Fruit fly (Drosophila melanogaster) whole organism, embryonic: ENCODE data around the gene CG17029.
A peak's percentile ranks its signal among the peaks of the same experiment; 100 is the strongest.

Experiments
- Ada2b ChIP-seq: fragments of 200-800 bp; sonication (Bioruptor generic); IDR thresholded peaks from 2 replicates; pipeline ENCODE4 v1.3.6; 2022; ENCODE audit warnings: missing biosample characterization, missing genetic modification characterization
- CG10209 ChIP-seq: fragments of 200-800 bp; sonication (Bioruptor generic); optimal IDR thresholded peaks from 3 replicates; lab custom pipeline; 2017; ENCODE audit warnings: missing biosample characterization, mild to moderate bottlenecking, missing genetic modification characterization, missing genetic modification reagents
- CG1024 ChIP-seq: fragments of 200-800 bp; sonication (Bioruptor generic); IDR thresholded peaks from 2 replicates; pipeline ENCODE4 v1.3.6; 2022; ENCODE audit warnings: missing biosample characterization, missing genetic modification characterization
- CG10979 ChIP-seq: fragments of 200-800 bp; sonication (Bioruptor generic); optimal IDR thresholded peaks from 2 replicates; lab custom pipeline; 2018; ENCODE audit warnings: missing biosample characterization, mild to moderate bottlenecking, missing genetic modification characterization, moderate library complexity
- CG11504 ChIP-seq: fragments of 200-800 bp; sonication (Bioruptor generic); optimal IDR thresholded peaks from 3 replicates; lab custom pipeline; 2019; ENCODE audit warnings: missing biosample characterization, mild to moderate bottlenecking, missing genetic modification characterization, moderate library complexity
- CG11696 ChIP-seq: fragments of 200-800 bp; sonication (Bioruptor generic); IDR thresholded peaks from 2 replicates; pipeline ENCODE4 v1.3.6; 2022; ENCODE audit warnings: missing biosample characterization, missing genetic modification characterization
- CG12659 ChIP-seq: fragments of 200-800 bp; sonication (Bioruptor generic); optimal IDR thresholded peaks from 3 replicates; lab custom pipeline; 2017; ENCODE audit warnings: mild to moderate bottlenecking, missing biosample characterization, missing genetic modification reagents, missing genetic modification characterization
- CG14710 ChIP-seq: fragments of 200-800 bp; sonication (Bioruptor generic); optimal IDR thresholded peaks from 3 replicates; lab custom pipeline; 2019; ENCODE audit warnings: missing biosample characterization, mild to moderate bottlenecking, missing genetic modification characterization, moderate library complexity
- CG15011 ChIP-seq: fragments of 200-800 bp; sonication (Bioruptor generic); optimal IDR thresholded peaks from 3 replicates; lab custom pipeline; 2018; ENCODE audit warnings: missing biosample characterization, mild to moderate bottlenecking, missing genetic modification characterization
- CG15073 ChIP-seq: fragments of 200-800 bp; sonication (Bioruptor generic); optimal IDR thresholded peaks from 2 replicates; lab custom pipeline; 2016; ENCODE audit warnings: missing biosample characterization, missing genetic modification characterization
- CG1603 ChIP-seq: fragments of 200-800 bp; sonication (Bioruptor generic); optimal IDR thresholded peaks from 2 replicates; lab custom pipeline; 2019; ENCODE audit warnings: missing biosample characterization, mild to moderate bottlenecking, missing genetic modification characterization, moderate library complexity
- CG16779 ChIP-seq: fragments of 200-800 bp; sonication (Bioruptor generic); IDR thresholded peaks from 2 replicates; pipeline ENCODE4 v1.3.6; 2022; ENCODE audit warnings: missing biosample characterization, missing genetic modification characterization
- CG16815 ChIP-seq: fragments of 200-800 bp; sonication (Bioruptor generic); optimal IDR thresholded peaks from 3 replicates; lab custom pipeline; 2017; ENCODE audit warnings: missing biosample characterization, mild to moderate bottlenecking, missing genetic modification characterization
- CG2678 ChIP-seq: fragments of 200-800 bp; sonication (Bioruptor generic); optimal IDR thresholded peaks from 3 replicates; lab custom pipeline; 2019; ENCODE audit warnings: missing biosample characterization, mild to moderate bottlenecking, missing genetic modification characterization, moderate library complexity
- CG30431 ChIP-seq: fragments of 200-800 bp; sonication (Bioruptor generic); optimal IDR thresholded peaks from 2 replicates; lab custom pipeline; 2017; ENCODE audit warnings: missing biosample characterization, missing genetic modification characterization
- CG32767 ChIP-seq: fragments of 200-800 bp; sonication (Bioruptor generic); IDR thresholded peaks from 2 replicates; pipeline ENCODE4 v1.3.6; 2022; ENCODE audit warnings: missing biosample characterization, missing genetic modification characterization
- CG3281 ChIP-seq: fragments of 200-800 bp; sonication (Bioruptor generic); optimal IDR thresholded peaks from 3 replicates; lab custom pipeline; 2017; ENCODE audit warnings: missing biosample characterization, mild to moderate bottlenecking, missing genetic modification characterization
- CG4707 ChIP-seq: fragments of 200-800 bp; sonication (Bioruptor generic); optimal IDR thresholded peaks from 2 replicates; lab custom pipeline; 2018; ENCODE audit warnings: missing biosample characterization, mild to moderate bottlenecking, missing genetic modification characterization, moderate library complexity
- CG4820 ChIP-seq: fragments of 200-800 bp; sonication (Bioruptor generic); optimal IDR thresholded peaks from 3 replicates; lab custom pipeline; 2016; ENCODE audit warnings: missing biosample characterization, missing genetic modification characterization
- CG5245 ChIP-seq: fragments of 200-800 bp; sonication (Bioruptor generic); optimal IDR thresholded peaks from 3 replicates; lab custom pipeline; 2016; ENCODE audit warnings: missing biosample characterization, missing genetic modification characterization
- CG7271 ChIP-seq: fragments of 200-800 bp; sonication (Bioruptor generic); optimal IDR thresholded peaks from 2 replicates; lab custom pipeline; 2018; ENCODE audit warnings: missing biosample characterization, mild to moderate bottlenecking, missing genetic modification characterization, moderate library complexity
- CG7786 ChIP-seq: fragments of 200-800 bp; sonication (Bioruptor generic); optimal IDR thresholded peaks from 2 replicates; lab custom pipeline; 2016; ENCODE audit warnings: missing biosample characterization, missing genetic modification characterization
- CG7928 ChIP-seq: fragments of 200-800 bp; sonication (Bioruptor generic); optimal IDR thresholded peaks from 2 replicates; lab custom pipeline; 2017; ENCODE audit warnings: missing biosample characterization, mild to moderate bottlenecking, missing genetic modification characterization
- CG7963 ChIP-seq: fragments of 200-800 bp; sonication (Bioruptor generic); IDR thresholded peaks from 3 replicates; pipeline ENCODE4 v1.3.6; 2022; ENCODE audit warnings: missing biosample characterization, missing genetic modification characterization; ENCODE audit not compliant: partially characterized antibody
- Fer1 ChIP-seq: fragments of 200-800 bp; sonication (Bioruptor generic); optimal IDR thresholded peaks from 2 replicates; lab custom pipeline; 2017; ENCODE audit warnings: missing biosample characterization, mild to moderate bottlenecking, missing genetic modification characterization
- Fer2 ChIP-seq: fragments of 200-800 bp; sonication (Bioruptor generic); optimal IDR thresholded peaks from 2 replicates; lab custom pipeline; 2018; ENCODE audit warnings: missing biosample characterization, mild to moderate bottlenecking, missing genetic modification characterization, moderate library complexity
- HLH3B ChIP-seq: fragments of 200-800 bp; sonication (Bioruptor generic); IDR thresholded peaks from 2 replicates; pipeline ENCODE4 v1.3.6; 2022; ENCODE audit warnings: missing biosample characterization, missing genetic modification characterization
- Lim3 ChIP-seq: fragments of 200-800 bp; sonication (Bioruptor generic); IDR thresholded peaks from 2 replicates; pipeline ENCODE4 v1.3.6; 2022; ENCODE audit warnings: missing biosample characterization, missing genetic modification characterization
- Max ChIP-seq: fragments of 200-800 bp; sonication (Bioruptor generic); optimal IDR thresholded peaks from 2 replicates; lab custom pipeline; 2016; ENCODE audit warnings: missing biosample characterization, mild to moderate bottlenecking, missing genetic modification characterization
- Meics ChIP-seq: fragments of 200-800 bp; sonication (Bioruptor generic); optimal IDR thresholded peaks from 2 replicates; lab custom pipeline; 2017; ENCODE audit warnings: missing biosample characterization, mild to moderate bottlenecking, missing genetic modification characterization
- Neu2 ChIP-seq: fragments of 200-800 bp; sonication (Bioruptor generic); optimal IDR thresholded peaks from 3 replicates; lab custom pipeline; 2016; ENCODE audit warnings: missing biosample characterization, missing genetic modification characterization, borderline replicate concordance
- Nf-YB ChIP-seq: fragments of 200-800 bp; sonication (Bioruptor generic); optimal IDR thresholded peaks from 3 replicates; lab custom pipeline; 2019; ENCODE audit warnings: missing biosample characterization, mild to moderate bottlenecking, missing genetic modification characterization, moderate library complexity
- Oli ChIP-seq: fragments of 200-800 bp; sonication (Bioruptor generic); optimal IDR thresholded peaks from 2 replicates; lab custom pipeline; 2018; ENCODE audit warnings: missing biosample characterization, mild to moderate bottlenecking, missing genetic modification characterization, moderate library complexity
- Ravus ChIP-seq: fragments of 200-800 bp; sonication (Bioruptor generic); IDR thresholded peaks from 2 replicates; pipeline ENCODE4 v1.3.6; 2022; ENCODE audit warnings: missing biosample characterization, missing genetic modification characterization
- Sox100B ChIP-seq: fragments of 200-800 bp; sonication (Bioruptor generic); optimal IDR thresholded peaks from 3 replicates; lab custom pipeline; 2018; ENCODE audit warnings: missing biosample characterization, mild to moderate bottlenecking, missing genetic modification characterization
- Usf ChIP-seq: fragments of 200-800 bp; sonication (Bioruptor generic); optimal IDR thresholded peaks from 2 replicates; lab custom pipeline; 2017; ENCODE audit warnings: missing genotype, missing biosample characterization, missing genetic modification characterization
- bbx ChIP-seq: fragments of 200-800 bp; sonication (Bioruptor generic); IDR thresholded peaks from 2 replicates; pipeline ENCODE4 v1.3.6; 2022; ENCODE audit warnings: missing biosample characterization, missing genetic modification characterization; ENCODE audit not compliant: partially characterized antibody
- btn ChIP-seq: fragments of 200-800 bp; sonication (Bioruptor generic); optimal IDR thresholded peaks from 2 replicates; lab custom pipeline; 2016; ENCODE audit warnings: missing biosample characterization, missing genetic modification characterization
- da ChIP-seq: fragments of 200-800 bp; sonication (Bioruptor generic); optimal IDR thresholded peaks from 2 replicates; lab custom pipeline; 2016; ENCODE audit warnings: missing biosample characterization, missing genetic modification characterization
- esg ChIP-seq: fragments of 200-800 bp; sonication (Bioruptor generic); conservative IDR thresholded peaks from 2 replicates; pipeline ENCODE4 v1.3.6; 2022; ENCODE audit warnings: missing biosample characterization, missing genetic modification characterization
- her ChIP-seq: fragments of 200-800 bp; sonication (Bioruptor generic); optimal IDR thresholded peaks from 2 replicates; lab custom pipeline; 2016; ENCODE audit warnings: missing biosample characterization, missing genetic modification characterization
- insv ChIP-seq, 2 experiments: fragments of 200-800 bp; sonication (Bioruptor generic); optimal IDR thresholded peaks; 3 replicates each; lab custom pipeline; 2016 to 2018; ENCODE audit warnings: missing biosample characterization in 2 of 2, missing genetic modification characterization in 2 of 2
- inv ChIP-seq: fragments of 200-800 bp; sonication (Bioruptor generic); IDR thresholded peaks from 2 replicates; pipeline ENCODE4 v1.3.6; 2022; ENCODE audit warnings: missing biosample characterization, missing genetic modification characterization; ENCODE audit not compliant: partially characterized antibody
- lbe ChIP-seq: fragments of 200-800 bp; sonication (Bioruptor generic); optimal IDR thresholded peaks from 2 replicates; lab custom pipeline; 2016; ENCODE audit warnings: missing biosample characterization, mild to moderate bottlenecking, missing genetic modification characterization
- lmd ChIP-seq: fragments of 200-800 bp; sonication (Bioruptor generic); IDR thresholded peaks from 2 replicates; pipeline ENCODE4 v1.3.6; 2022; ENCODE audit warnings: missing biosample characterization, missing genetic modification characterization
- mld ChIP-seq: fragments of 200-800 bp; sonication (Bioruptor generic); IDR thresholded peaks from 3 replicates; pipeline ENCODE4 v1.3.6; 2022; ENCODE audit warnings: missing biosample characterization, missing genetic modification characterization; ENCODE audit not compliant: partially characterized antibody
- slp2 ChIP-seq: fragments of 200-800 bp; sonication (Bioruptor generic); optimal IDR thresholded peaks from 2 replicates; lab custom pipeline; 2016; ENCODE audit warnings: missing biosample characterization, missing genetic modification characterization
- wek ChIP-seq: fragments of 200-800 bp; sonication (Bioruptor generic); optimal IDR thresholded peaks from 3 replicates; lab custom pipeline; 2018; ENCODE audit warnings: missing biosample characterization, mild to moderate bottlenecking, missing genetic modification characterization, moderate library complexity

The CG17029 gene

dm6 chr3L:16001164-16001679, 24.6 kb downstream of the CG17029 start (continued):
- TF ChIP-seq CG5245 (GFP tag; lab: Kevin White, UChicago), result peak; percentile 34
- TF ChIP-seq CG7271 (tag; lab: Kevin White, UChicago), result no peak
- peak; percentile 10 for TF ChIP-seq CG10979 (tag; lab: Kevin White, UChicago)
- no peak for TF ChIP-seq CG30431
- no peak for TF ChIP-seq lbe (GFP tag; lab: Kevin White, UChicago)
- peak; percentile 78 for TF ChIP-seq CG10209
- TF ChIP-seq Meics (GFP tag; lab: Kevin White, UChicago), result peak; percentile 84
- no peak for TF ChIP-seq wek (GFP tag; lab: Kevin White, UChicago)
- TF ChIP-seq Neu2 (GFP tag; lab: Kevin White, UChicago), result peak; percentile 26
- peak; percentile 60; the same call in 1 of the 2 replicates for TF ChIP-seq esg (GFP tag; lab: Robert Waterston, UW)
- peak; percentile 87 for TF ChIP-seq CG12659 (GFP tag; lab: Kevin White, UChicago)
- TF ChIP-seq da (GFP tag; lab: Kevin White, UChicago), result peak; percentile 50
- TF ChIP-seq CG14710 (tag; lab: Kevin White, UChicago), result no peak
- TF ChIP-seq slp2 (GFP tag; lab: Kevin White, UChicago), result peak; percentile 67
- peak; percentile 16 for TF ChIP-seq CG7928 (GFP tag; lab: Kevin White, UChicago)
- peak; percentile 32 for TF ChIP-seq btn (GFP tag; lab: Kevin White, UChicago)
- TF ChIP-seq CG11696 (GFP tag; lab: Robert Waterston, UW), result peak; percentile 91
- TF ChIP-seq insv (GFP tag; optimal IDR thresholded peaks at IDR 0.05; lab: Kevin White, UChicago), result peak in 1 of 2 experiments; percentile 45
- TF ChIP-seq Ada2b (GFP tag; lab: Robert Waterston, UW), result peak; percentile 68
- no peak for TF ChIP-seq CG15073 (GFP tag; lab: Kevin White, UChicago)
- TF ChIP-seq Max, result peak; percentile 37
- peak; percentile 79 for TF ChIP-seq CG11504 (tag; lab: Kevin White, UChicago)
- peak; percentile 55 for TF ChIP-seq CG1603 (tag; lab: Kevin White, UChicago)
- peak; percentile 42; the same call in 1 of the 2 replicates for TF ChIP-seq CG32767 (GFP tag; lab: Robert Waterston, UW)
- TF ChIP-seq Oli (tag; lab: Kevin White, UChicago), result peak; percentile 81
- peak; percentile 36 for TF ChIP-seq CG4820 (GFP tag; lab: Kevin White, UChicago)
- TF ChIP-seq CG2678 (tag; lab: Kevin White, UChicago), result peak; percentile 92
- TF ChIP-seq Sox100B (GFP tag; lab: Kevin White, UChicago), result peak; percentile 49
- no peak for TF ChIP-seq inv (GFP tag; lab: Robert Waterston, UW)
- TF ChIP-seq Fer1, result peak; percentile 93
- TF ChIP-seq Fer2 (tag; lab: Kevin White, UChicago), result peak; percentile 21
- TF ChIP-seq CG15011 (GFP tag; lab: Kevin White, UChicago), result peak; percentile 8
- peak; percentile 84 for TF ChIP-seq CG7786 (GFP tag; lab: Kevin White, UChicago)
- no peak for TF ChIP-seq mld
- no peak for TF ChIP-seq CG16779 (GFP tag; lab: Robert Waterston, UW)
- TF ChIP-seq CG4707 (GFP tag; lab: Kevin White, UChicago), result no peak
- TF ChIP-seq Ravus (GFP tag; lab: Robert Waterston, UW), result no peak
- peak; percentile 50 for TF ChIP-seq CG16815 (GFP tag; lab: Kevin White, UChicago)
- peak; percentile 55 for TF ChIP-seq Usf
- no peak for TF ChIP-seq Lim3 (GFP tag; lab: Robert Waterston, UW)
- no peak for TF ChIP-seq CG1024 (GFP tag; lab: Robert Waterston, UW)
- TF ChIP-seq CG7963, result no peak
- peak; percentile 63 for TF ChIP-seq Nf-YB (GFP tag; lab: Kevin White, UChicago)
- 0 out of 2 replicates have a peak, but pooled peaks have one; percentile 36 for TF ChIP-seq HLH3B (GFP tag; lab: Robert Waterston, UW)
- no peak for TF ChIP-seq bbx
- TF ChIP-seq her (GFP tag; lab: Kevin White, UChicago), result peak; percentile 85
- TF ChIP-seq CG3281 (GFP tag; lab: Kevin White, UChicago), result peak; percentile 90
- peak; percentile 82; the same call in 1 of the 2 replicates for TF ChIP-seq lmd (GFP tag; lab: Robert Waterston, UW)
